Fruit fly (Drosophila melanogaster) S2 (cell line): Measurements from ENCODE around the gene CG15357.

Experiments
- CG8478 ChIP-seq: fragments of >200 bp; optimal IDR thresholded peaks from 2 replicates; lab custom pipeline; 2018
- CTCF ChIP-seq, 2 experiments: fragments of >200 bp; optimal IDR thresholded peaks; 2 replicates each; lab custom pipeline; 2018

dm6 chr2L:1911316-1911873 is 34.1 kb downstream of the CG15357 start:
- TF ChIP-seq CG8478 (lab: Kevin White, UChicago) = no peak
- TF ChIP-seq CTCF (optimal IDR thresholded peaks at IDR 0.05; lab: Kevin White, UChicago) = no peak
